Fruit fly (Drosophila melanogaster) whole organism, embryonic: ENCODE results near the gene CG14054.
A peak's percentile ranks its signal among the peaks of the same experiment; 100 is the strongest.

ENCODE experiments used
- BEAF-32 ChIP-seq: fragments of 200-800 bp; sonication (Bioruptor generic); optimal IDR thresholded peaks from 3 replicates; lab custom pipeline; 2017; ENCODE audit warnings: missing biosample characterization, missing genetic modification characterization, mild to moderate bottlenecking, moderate library complexity, missing genetic modification reagents
- C15 ChIP-seq: fragments of 200-800 bp; sonication (Bioruptor generic); IDR thresholded peaks from 3 replicates; pipeline ENCODE4 v1.3.6; 2022; ENCODE audit warnings: missing biosample characterization, missing genetic modification characterization
- CG10147 ChIP-seq: fragments of 200-800 bp; sonication (Bioruptor generic); optimal IDR thresholded peaks from 2 replicates; lab custom pipeline; 2019; ENCODE audit warnings: missing biosample characterization, mild to moderate bottlenecking, missing genetic modification characterization, moderate library complexity
- CG10431 ChIP-seq: fragments of 200-800 bp; sonication (Bioruptor generic); optimal IDR thresholded peaks from 3 replicates; lab custom pipeline; 2018; ENCODE audit warnings: missing biosample characterization, mild to moderate bottlenecking, missing genetic modification characterization
- CG11093 ChIP-seq: fragments of 200-800 bp; sonication (Bioruptor generic); IDR thresholded peaks from 3 replicates; pipeline ENCODE4 v1.3.6; 2022; ENCODE audit warnings: missing biosample characterization, missing genetic modification characterization
- CG11695 ChIP-seq: fragments of 200-800 bp; sonication (Bioruptor generic); IDR thresholded peaks from 3 replicates; pipeline ENCODE4 v1.3.6; 2022; ENCODE audit warnings: missing biosample characterization, missing genetic modification characterization
- CG12299 ChIP-seq: fragments of 200-800 bp; sonication (Bioruptor generic); optimal IDR thresholded peaks from 2 replicates; lab custom pipeline; 2018; ENCODE audit warnings: missing biosample characterization, mild to moderate bottlenecking, missing genetic modification characterization
- CG12659 ChIP-seq: fragments of 200-800 bp; sonication (Bioruptor generic); optimal IDR thresholded peaks from 3 replicates; lab custom pipeline; 2017; ENCODE audit warnings: mild to moderate bottlenecking, missing biosample characterization, missing genetic modification reagents, missing genetic modification characterization
- CG13287 ChIP-seq: fragments of 200-800 bp; sonication (Bioruptor generic); IDR thresholded peaks from 2 replicates; pipeline ENCODE4 v1.3.6; 2022; ENCODE audit warnings: missing biosample characterization, missing genetic modification characterization; ENCODE audit not compliant: partially characterized antibody
- CG14050 ChIP-seq: fragments of 200-800 bp; sonication (Bioruptor generic); IDR thresholded peaks from 3 replicates; pipeline ENCODE4 v1.3.6; 2022; ENCODE audit warnings: missing biosample characterization, missing genetic modification characterization
- CG15696 ChIP-seq: fragments of 200-800 bp; sonication (Bioruptor generic); optimal IDR thresholded peaks from 2 replicates; lab custom pipeline; 2019; ENCODE audit warnings: missing biosample characterization, mild to moderate bottlenecking, missing genetic modification characterization, moderate library complexity
- CG17612 ChIP-seq: fragments of 200-800 bp; sonication (Bioruptor generic); IDR thresholded peaks from 2 replicates; pipeline ENCODE4 v1.3.6; 2022; ENCODE audit warnings: missing biosample characterization, missing genetic modification characterization
- CG18262 ChIP-seq: fragments of 200-800 bp; optimal IDR thresholded peaks from 3 replicates; lab custom pipeline; 2019; ENCODE audit warnings: missing biosample characterization, mild to moderate bottlenecking, missing genetic modification characterization, moderate library complexity
- CG18476 ChIP-seq: fragments of 200-800 bp; sonication (Bioruptor generic); optimal IDR thresholded peaks from 2 replicates; lab custom pipeline; 2016; ENCODE audit warnings: missing biosample characterization, mild to moderate bottlenecking, missing genetic modification characterization
- CG33213 ChIP-seq: fragments of 200-800 bp; sonication (Bioruptor generic); optimal IDR thresholded peaks from 3 replicates; lab custom pipeline; 2016; ENCODE audit warnings: missing biosample characterization, missing genetic modification characterization
- CG4404 ChIP-seq: fragments of 200-800 bp; sonication (Bioruptor generic); IDR thresholded peaks from 2 replicates; pipeline ENCODE4 v1.3.6; 2022; ENCODE audit warnings: missing biosample characterization, missing genetic modification characterization
- CG5180 ChIP-seq: fragments of 200-800 bp; sonication (Bioruptor generic); optimal IDR thresholded peaks from 3 replicates; lab custom pipeline; 2017; ENCODE audit warnings: missing biosample characterization, missing genetic modification characterization, mild to moderate bottlenecking, moderate library complexity, missing genetic modification reagents
- CG7786 ChIP-seq: fragments of 200-800 bp; sonication (Bioruptor generic); optimal IDR thresholded peaks from 2 replicates; lab custom pipeline; 2016; ENCODE audit warnings: missing biosample characterization, missing genetic modification characterization
- CG8924 ChIP-seq: fragments of 200-800 bp; optimal IDR thresholded peaks from 3 replicates; lab custom pipeline; 2019; ENCODE audit warnings: missing biosample characterization, mild to moderate bottlenecking, missing genetic modification characterization, moderate library complexity
- CG9215 ChIP-seq: fragments of 200-800 bp; sonication (Bioruptor generic); IDR thresholded peaks from 2 replicates; pipeline ENCODE4 v1.3.6; 2022; ENCODE audit warnings: missing biosample characterization, missing genetic modification characterization
- CG9727 ChIP-seq: fragments of 200-800 bp; sonication (Bioruptor generic); optimal IDR thresholded peaks from 3 replicates; lab custom pipeline; 2017; ENCODE audit warnings: missing biosample characterization, mild to moderate bottlenecking, missing genetic modification characterization
- Dbx ChIP-seq: fragments of 200-800 bp; sonication (Bioruptor generic); IDR thresholded peaks from 3 replicates; pipeline ENCODE4 v1.3.6; 2022; ENCODE audit warnings: missing biosample characterization, missing genetic modification characterization
- Doc3 ChIP-seq: fragments of 200-800 bp; sonication (Bioruptor generic); IDR thresholded peaks from 3 replicates; pipeline ENCODE4 v1.3.6; 2022; ENCODE audit warnings: missing biosample characterization, missing genetic modification characterization; ENCODE audit not compliant: partially characterized antibody
- H15 ChIP-seq: fragments of 200-800 bp; sonication (Bioruptor generic); IDR thresholded peaks from 3 replicates; pipeline ENCODE4 v1.3.6; 2022; ENCODE audit warnings: missing biosample characterization, missing genetic modification characterization
- HLH3B ChIP-seq: fragments of 200-800 bp; sonication (Bioruptor generic); IDR thresholded peaks from 2 replicates; pipeline ENCODE4 v1.3.6; 2022; ENCODE audit warnings: missing biosample characterization, missing genetic modification characterization
- HmgD ChIP-seq: fragments of 200-800 bp; sonication (Bioruptor generic); optimal IDR thresholded peaks from 3 replicates; lab custom pipeline; 2016; ENCODE audit warnings: missing biosample characterization, missing genetic modification characterization
- Lhr ChIP-seq: fragments of 200-800 bp; sonication (Bioruptor generic); optimal IDR thresholded peaks from 3 replicates; lab custom pipeline; 2017; ENCODE audit warnings: mild to moderate bottlenecking, missing biosample characterization, missing genetic modification reagents, missing genetic modification characterization
- Nf-YA ChIP-seq: fragments of 200-800 bp; sonication (Bioruptor generic); IDR thresholded peaks from 2 replicates; pipeline ENCODE4 v1.3.6; 2022; ENCODE audit warnings: missing biosample characterization, missing genetic modification characterization
- Opbp ChIP-seq: fragments of 200-800 bp; sonication (Bioruptor generic); IDR thresholded peaks from 3 replicates; pipeline ENCODE4 v1.3.6; 2022; ENCODE audit warnings: missing biosample characterization, missing genetic modification characterization; ENCODE audit not compliant: partially characterized antibody
- Sin3A ChIP-seq: fragments of >200 bp; optimal IDR thresholded peaks from 2 replicates; lab custom pipeline; 2018
- ase ChIP-seq: fragments of 200-800 bp; sonication (Bioruptor generic); IDR thresholded peaks from 3 replicates; pipeline ENCODE4 v1.3.6; 2022; ENCODE audit warnings: missing biosample characterization, missing genetic modification characterization
- cwo ChIP-seq: fragments of 200-800 bp; sonication (Bioruptor generic); optimal IDR thresholded peaks from 3 replicates; lab custom pipeline; 2017; ENCODE audit warnings: missing biosample characterization, missing genetic modification characterization, mild to moderate bottlenecking, moderate library complexity, missing genetic modification reagents
- emc ChIP-seq: fragments of 200-800 bp; sonication (Bioruptor generic); optimal IDR thresholded peaks from 2 replicates; lab custom pipeline; 2016; ENCODE audit warnings: missing biosample characterization, missing genetic modification characterization
- ems ChIP-seq: fragments of 200-800 bp; sonication (Bioruptor generic); optimal IDR thresholded peaks from 3 replicates; lab custom pipeline; 2016; ENCODE audit warnings: missing biosample characterization, missing genetic modification characterization
- en ChIP-seq: fragments of 200-800 bp; sonication (Bioruptor generic); optimal IDR thresholded peaks from 2 replicates; lab custom pipeline; 2016; ENCODE audit warnings: missing biosample characterization, missing genetic modification characterization
- eve ChIP-seq, 2 experiments: fragments of >200 bp; optimal IDR thresholded peaks; 2 replicates each; lab custom pipeline; 2017; ENCODE audit warnings: missing biosample characterization in 2 of 2, missing genetic modification characterization in 2 of 2
- fd102C ChIP-seq: fragments of 200-800 bp; sonication (Bioruptor generic); optimal IDR thresholded peaks from 2 replicates; lab custom pipeline; 2018; ENCODE audit warnings: missing biosample characterization, mild to moderate bottlenecking, missing genetic modification characterization, moderate library complexity
- gt ChIP-seq: fragments of 200-800 bp; sonication (Bioruptor generic); IDR thresholded peaks from 2 replicates; pipeline ENCODE4 v1.3.6; 2022; ENCODE audit warnings: missing biosample characterization, missing genetic modification characterization
- jing ChIP-seq: fragments of 200-800 bp; sonication (Bioruptor generic); optimal IDR thresholded peaks from 2 replicates; lab custom pipeline; 2018; ENCODE audit warnings: missing biosample characterization, mild to moderate bottlenecking, missing genetic modification characterization
- maf-S ChIP-seq: fragments of 200-800 bp; sonication (Bioruptor generic); optimal IDR thresholded peaks from 2 replicates; lab custom pipeline; 2016; ENCODE audit warnings: missing biosample characterization, missing genetic modification characterization
- nau ChIP-seq: fragments of 200-800 bp; sonication (Bioruptor generic); optimal IDR thresholded peaks from 3 replicates; lab custom pipeline; 2017; ENCODE audit warnings: missing biosample characterization, mild to moderate bottlenecking, missing genetic modification characterization, missing genetic modification reagents
- nmo ChIP-seq: fragments of 200-800 bp; sonication (Bioruptor generic); optimal IDR thresholded peaks from 2 replicates; lab custom pipeline; 2018; ENCODE audit warnings: missing biosample characterization, mild to moderate bottlenecking, missing genetic modification characterization, moderate library complexity
- psq ChIP-seq: fragments of 200-800 bp; sonication (Bioruptor generic); optimal IDR thresholded peaks from 2 replicates; lab custom pipeline; 2017; ENCODE audit warnings: missing biosample characterization, missing genetic modification characterization
- ranshi ChIP-seq: fragments of 200-800 bp; sonication (Bioruptor generic); IDR thresholded peaks from 2 replicates; pipeline ENCODE4 v1.3.6; 2022; ENCODE audit warnings: missing biosample characterization, missing genetic modification characterization
- sens-2 ChIP-seq: fragments of 200-800 bp; sonication (Bioruptor generic); IDR thresholded peaks from 2 replicates; pipeline ENCODE4 v1.3.6; 2022; ENCODE audit warnings: missing biosample characterization, missing genetic modification characterization
- slbo ChIP-seq: fragments of 200-800 bp; sonication (Bioruptor generic); IDR thresholded peaks from 2 replicates; pipeline ENCODE4 v1.3.6; 2022; ENCODE audit warnings: missing biosample characterization, missing genetic modification characterization
- sna ChIP-seq: fragments of 200-800 bp; sonication (Bioruptor generic); IDR thresholded peaks from 2 replicates; pipeline ENCODE4 v1.3.6; 2022; ENCODE audit warnings: missing biosample characterization, missing genetic modification characterization; ENCODE audit not compliant: partially characterized antibody
- sug ChIP-seq: fragments of 200-800 bp; optimal IDR thresholded peaks from 2 replicates; lab custom pipeline; 2019; ENCODE audit warnings: missing biosample characterization, mild to moderate bottlenecking, missing genetic modification characterization, moderate library complexity
- tio ChIP-seq: fragments of 200-800 bp; sonication (Bioruptor generic); optimal IDR thresholded peaks from 2 replicates; lab custom pipeline; 2017; ENCODE audit warnings: missing biosample characterization, missing genetic modification characterization, inconsistent platforms
- unc-4 ChIP-seq: fragments of 200-800 bp; sonication (Bioruptor generic); IDR thresholded peaks from 2 replicates; pipeline ENCODE4 v1.3.6; 2022; ENCODE audit warnings: missing biosample characterization, missing genetic modification characterization; ENCODE audit not compliant: partially characterized antibody

Gene CG14054

dm6 chrX:2083678-2084162 lies 17.6 kb upstream of the CG14054 start (continued):
- TF ChIP-seq sug (tag; lab: Kevin White, UChicago) (peak; percentile 53), emc (peak; percentile 29), CG12659 (peak; percentile 82), nmo (GFP tag; lab: Kevin White, UChicago) (peak; percentile 77), CG11695 (peak; percentile 82), Opbp (GFP tag; lab: Robert Waterston, UW) (no peak), Dbx (GFP tag; lab: Robert Waterston, UW) (peak; percentile 69; the same call in 1 of the 3 replicates), fd102C (GFP tag; lab: Kevin White, UChicago) (no peak), ranshi (GFP tag; lab: Robert Waterston, UW) (peak; percentile 86), gt (GFP tag; lab: Robert Waterston, UW) (peak; percentile 53; the same call in 1 of the 2 replicates), CG14050 (GFP tag; lab: Robert Waterston, UW) (peak; percentile 75), CG4404 (GFP tag; lab: Robert Waterston, UW) (peak; percentile 67), Doc3 (GFP tag; lab: Robert Waterston, UW) (no peak), CG17612 (GFP tag; lab: Robert Waterston, UW) (peak; percentile 33; the same call in 1 of the 2 replicates), nau (GFP tag; lab: Kevin White, UChicago) (peak; percentile 93), CG10147 (GFP tag; lab: Kevin White, UChicago) (peak; percentile 59), Lhr (GFP tag; lab: Kevin White, UChicago) (no peak), HLH3B (peak; percentile 85), CG10431 (peak; percentile 29), slbo (GFP tag; lab: Robert Waterston, UW) (peak; percentile 82), sna (GFP tag; lab: Robert Waterston, UW) (0 out of 2 replicates have a peak, but pooled peaks have one; percentile 45), BEAF-32 (GFP tag; lab: Kevin White, UChicago) (no peak), CG9215 (GFP tag; lab: Robert Waterston, UW) (peak; percentile 50; the same call in 1 of the 2 replicates), ase (peak; percentile 77), H15 (GFP tag; lab: Robert Waterston, UW) (peak; percentile 87), CG5180 (peak; percentile 42), C15 (peak; percentile 57; the same call in 1 of the 3 replicates), CG18262 (tag; lab: Kevin White, UChicago) (peak; percentile 83), CG7786 (GFP tag; lab: Kevin White, UChicago) (peak; percentile 83), eve (GFP tag; optimal IDR thresholded peaks at IDR 0.05; lab: Kevin White, UChicago) (no peak), psq (GFP tag; lab: Kevin White, UChicago) (peak; percentile 40), tio (GFP tag; lab: Kevin White, UChicago) (peak; percentile 49), en (peak; percentile 62), sens-2 (peak; percentile 69), Sin3A (lab: Kevin White, UChicago) (no peak), unc-4 (GFP tag; lab: Robert Waterston, UW) (no peak), CG13287 (GFP tag; lab: Robert Waterston, UW) (peak; percentile 39), ems (GFP tag; lab: Kevin White, UChicago) (peak; percentile 74), CG15696 (tag; lab: Kevin White, UChicago) (peak; percentile 23), CG9727 (GFP tag; lab: Kevin White, UChicago) (peak; percentile 77), HmgD (peak; percentile 60), jing (GFP tag; lab: Kevin White, UChicago) (peak; percentile 72), cwo (peak; percentile 64), maf-S (GFP tag; lab: Kevin White, UChicago) (peak; percentile 74), CG8924 (tag; lab: Kevin White, UChicago) (peak; percentile 86), CG12299 (tag; lab: Kevin White, UChicago) (peak; percentile 65), Nf-YA (GFP tag; lab: Robert Waterston, UW) (peak; percentile 68), CG33213 (GFP tag; lab: Kevin White, UChicago) (peak; percentile 73), CG11093 (GFP tag; lab: Robert Waterston, UW) (peak; percentile 74), CG18476 (peak; percentile 45)
